Worm (Caenorhabditis elegans): Measurements from ENCODE around the gene unc-105.

The unc-105 gene

DNA sequence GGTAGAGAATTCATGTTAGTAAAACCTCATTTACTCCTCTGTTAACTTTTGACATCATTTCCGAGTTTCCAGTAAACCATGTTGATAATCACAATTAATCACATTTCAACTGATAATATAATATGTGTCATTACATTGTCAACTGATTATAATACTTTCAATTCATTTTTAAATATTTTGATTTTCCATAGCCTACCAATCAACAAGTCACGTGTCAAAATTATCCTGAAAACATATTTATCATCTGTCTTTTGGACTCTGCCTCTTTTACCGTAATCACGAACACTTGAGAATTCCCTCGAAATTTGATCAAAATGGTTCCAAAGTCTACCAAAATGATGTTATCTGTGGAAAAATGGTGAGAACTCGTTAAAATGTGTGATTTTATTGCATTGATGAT, 42.2 kb upstream of the unc-105 start:
- no peak for TF ChIP-seq ztf-11 (tag; optimal IDR thresholded peaks at IDR 0.05)
- no peak for TF ChIP-seq unc-39 (tag; optimal IDR thresholded peaks at IDR 0.05)
- no peak for TF ChIP-seq unc-62 (GFP tag; optimal IDR thresholded peaks at IDR 0.05)

DNA sequence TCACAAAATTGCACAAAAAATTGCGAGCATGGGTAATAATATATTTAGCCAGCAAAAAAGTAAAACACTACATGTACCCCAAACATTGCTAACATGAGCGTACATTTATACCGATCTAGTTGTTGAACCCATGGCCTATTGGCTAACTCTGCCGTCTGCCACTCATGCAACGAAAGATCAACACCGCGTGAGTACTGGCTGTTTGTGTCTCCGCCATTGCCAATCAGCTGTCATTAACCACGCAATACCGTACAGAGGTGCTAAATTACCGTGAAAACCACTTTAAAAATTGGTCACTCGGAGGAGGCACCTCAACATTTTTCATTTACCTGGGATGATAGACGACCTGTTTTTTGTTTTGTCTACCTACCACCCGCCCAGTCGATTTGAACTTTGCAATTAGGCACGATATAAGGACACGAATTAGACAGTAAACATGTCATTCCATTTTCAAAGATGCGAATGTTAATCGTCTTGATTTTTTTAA, 40.9 kb upstream of the unc-105 start, which contains the start of gene K02C4.2:
Gene K02C4.2, plus strand, starts transcription at position 437 of the 487 bp plus-strand sequence.
- TF ChIP-seq lsy-2 (tag; optimal IDR thresholded peaks at IDR 0.05) (no peak), ceh-83 (GFP tag; optimal IDR thresholded peaks at IDR 0.05) (peak; percentile 89), nhr-2 (tag; optimal IDR thresholded peaks at IDR 0.05) (no peak), unc-120 (tag; optimal IDR thresholded peaks at IDR 0.05; ENCODE audit: poor library complexity, severe bottlenecking) (peak; percentile 20), unc-39 (tag; optimal IDR thresholded peaks at IDR 0.05) (no peak), ham-2 (GFP tag; optimal IDR thresholded peaks at IDR 0.05) (peak; percentile 73), drap-1 (GFP tag; optimal IDR thresholded peaks at IDR 0.05) (peak; percentile 86), tbx-8 (GFP tag; optimal IDR thresholded peaks at IDR 0.05) (peak; percentile 59), pha-4 (tag; optimal IDR thresholded peaks at IDR 0.05) (peak; percentile 55), lin-32 (GFP tag; optimal IDR thresholded peaks at IDR 0.05) (peak; percentile 76), M03D4.4 (tag; optimal IDR thresholded peaks at IDR 0.05) (peak; percentile 79), cnd-1 (tag; optimal IDR thresholded peaks at IDR 0.05) (peak; percentile 86), nhr-12 (tag; optimal IDR thresholded peaks at IDR 0.05) (no peak), elt-3 (tag; optimal IDR thresholded peaks at IDR 0.05) (no peak), flh-1 (GFP tag; optimal IDR thresholded peaks at IDR 0.05) (peak; percentile 59), zip-8 (tag; optimal IDR thresholded peaks at IDR 0.05) (peak; percentile 23), bed-3 (GFP tag; optimal IDR thresholded peaks at IDR 0.05) (peak; percentile 12), ces-1 (GFP tag; optimal IDR thresholded peaks at IDR 0.05) (no peak), ceh-43 (GFP tag; optimal IDR thresholded peaks at IDR 0.05) (peak; percentile 63), unc-62 (GFP tag; optimal IDR thresholded peaks at IDR 0.05) (peak; percentile 22), mep-1 (tag; optimal IDR thresholded peaks at IDR 0.05) (peak; percentile 12), lin-13 (tag; optimal IDR thresholded peaks at IDR 0.05) (peak; percentile 20), sem-2 (GFP tag; optimal IDR thresholded peaks at IDR 0.05) (peak; percentile 76), mls-2 (tag; optimal IDR thresholded peaks at IDR 0.05) (peak; percentile 81), ceh-39 (tag; optimal IDR thresholded peaks at IDR 0.05) (no peak), nhr-237 (tag; optimal IDR thresholded peaks at IDR 0.05) (no peak), hlh-1 (tag; optimal IDR thresholded peaks at IDR 0.05) (peak; percentile 8), ztf-11 (tag; optimal IDR thresholded peaks at IDR 0.05) (no peak)

DNA sequence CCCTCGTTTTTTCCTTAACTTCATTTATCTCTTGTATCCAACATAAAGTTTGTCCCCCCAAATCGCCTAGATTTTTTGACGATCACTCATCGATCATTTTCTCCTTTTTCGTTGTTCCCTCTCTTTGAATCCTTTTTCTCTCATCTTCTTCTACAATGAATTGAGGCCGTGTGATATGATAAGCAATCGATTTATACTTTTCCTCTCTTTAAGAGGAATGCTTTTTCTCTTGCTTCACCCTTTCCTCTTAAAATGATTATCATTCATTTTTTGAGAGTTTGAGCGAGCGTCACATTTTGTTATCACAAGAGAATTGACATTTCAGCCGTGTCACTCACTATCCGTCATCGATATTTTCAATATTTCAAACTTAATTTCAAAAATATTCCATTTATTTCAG, 38.2 kb upstream of the unc-105 start, which contains the start of gene K02C4.5:
Gene K02C4.5, plus strand, starts transcription at position 395 of the 400 bp plus-strand sequence.
- TF ChIP-seq ham-2 (GFP tag; optimal IDR thresholded peaks at IDR 0.05), result no peak
- no peak for TF ChIP-seq nhr-2 (tag; optimal IDR thresholded peaks at IDR 0.05)
- no peak for TF ChIP-seq sptf-1 (tag; optimal IDR thresholded peaks at IDR 0.05)
- TF ChIP-seq unc-120 (tag; optimal IDR thresholded peaks at IDR 0.05; ENCODE audit: poor library complexity, severe bottlenecking), result no peak
- TF ChIP-seq hlh-1 (tag; optimal IDR thresholded peaks at IDR 0.05), result no peak
- TF ChIP-seq elt-3 (tag; optimal IDR thresholded peaks at IDR 0.05), result no peak
- TF ChIP-seq nhr-12 (tag; optimal IDR thresholded peaks at IDR 0.05), result no peak
- no peak for TF ChIP-seq cnd-1 (tag; optimal IDR thresholded peaks at IDR 0.05)
- TF ChIP-seq nhr-28 (tag; optimal IDR thresholded peaks at IDR 0.05), result no peak
- TF ChIP-seq ceh-43 (GFP tag; optimal IDR thresholded peaks at IDR 0.05), result no peak
- TF ChIP-seq ztf-11 (tag; optimal IDR thresholded peaks at IDR 0.05), result no peak
- TF ChIP-seq mab-5 (tag; optimal IDR thresholded peaks at IDR 0.05), result no peak
- TF ChIP-seq tbx-8 (GFP tag; optimal IDR thresholded peaks at IDR 0.05), result no peak
- no peak for TF ChIP-seq lin-13 (tag; optimal IDR thresholded peaks at IDR 0.05)
- TF ChIP-seq unc-62 (GFP tag; optimal IDR thresholded peaks at IDR 0.05), result no peak
- TF ChIP-seq lin-32 (GFP tag; optimal IDR thresholded peaks at IDR 0.05), result no peak
- TF ChIP-seq zip-8 (tag; optimal IDR thresholded peaks at IDR 0.05), result no peak

DNA sequence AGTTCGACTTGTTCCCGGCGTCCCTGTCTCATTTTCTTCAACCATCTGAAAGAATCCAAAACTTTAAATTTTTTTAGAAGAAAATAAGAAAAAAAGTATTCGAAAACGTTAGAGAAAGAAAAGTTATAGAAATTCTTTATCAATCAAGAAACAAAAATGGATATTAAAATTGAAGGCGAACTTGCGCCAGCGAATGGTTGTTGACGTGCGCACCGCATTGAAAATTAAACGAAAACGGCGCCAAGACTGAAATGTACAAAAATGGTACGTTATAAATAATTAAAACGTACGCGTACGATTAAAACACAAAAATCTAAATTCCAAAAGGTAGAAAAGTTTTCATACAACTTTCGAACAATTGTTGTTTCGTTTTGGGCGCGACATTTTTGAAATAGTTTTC, 29.5 kb upstream of the unc-105 start, which contains the start of gene K02C4.3:
Gene K02C4.3, minus strand, starts transcription at position 51 of the 400 bp plus-strand sequence.
- TF ChIP-seq ceh-39 (tag; optimal IDR thresholded peaks at IDR 0.05) (no peak), ztf-11 (tag; optimal IDR thresholded peaks at IDR 0.05) (no peak), blmp-1 (tag; optimal IDR thresholded peaks at IDR 0.05) (no peak), sptf-1 (tag; optimal IDR thresholded peaks at IDR 0.05) (no peak), cnd-1 (tag; optimal IDR thresholded peaks at IDR 0.05) (no peak), M03D4.4 (tag; optimal IDR thresholded peaks at IDR 0.05) (no peak), lsy-2 (tag; optimal IDR thresholded peaks at IDR 0.05) (peak; percentile 63), ceh-43 (GFP tag; optimal IDR thresholded peaks at IDR 0.05) (no peak), flh-1 (GFP tag; optimal IDR thresholded peaks at IDR 0.05) (no peak), mep-1 (tag; optimal IDR thresholded peaks at IDR 0.05) (peak; percentile 60), nhr-12 (tag; optimal IDR thresholded peaks at IDR 0.05) (no peak), zip-8 (tag; optimal IDR thresholded peaks at IDR 0.05) (no peak), ham-2 (GFP tag; optimal IDR thresholded peaks at IDR 0.05) (no peak), unc-62 (GFP tag; optimal IDR thresholded peaks at IDR 0.05) (no peak), nhr-28 (tag; optimal IDR thresholded peaks at IDR 0.05) (no peak), mab-5 (tag; optimal IDR thresholded peaks at IDR 0.05) (no peak), ces-1 (GFP tag; optimal IDR thresholded peaks at IDR 0.05) (no peak)
